Worm (Caenorhabditis elegans) whole organism, L4 larva: ENCODE measurements around the gene ssq-2.

Source experiments
- F26F4.8 ChIP-seq: fragments of 200-800 bp; sonication (Bioruptor generic); conservative IDR thresholded peaks from 2 replicates; pipeline ENCODE4 v1.3.6; 2022; ENCODE audit warnings: missing genetic modification characterization, missing compliant biosample characterization
- F44E2.7 ChIP-seq: fragments of 200-800 bp; sonication (Bioruptor generic); IDR thresholded peaks from 2 replicates; pipeline ENCODE4 v2.1.2; 2022; ENCODE audit warnings: missing genetic modification characterization, missing compliant biosample characterization
- F49E8.2 ChIP-seq: sonication (generic microtip); optimal IDR thresholded peaks from 2 replicates; lab custom pipeline; 2016; ENCODE audit warnings: missing compliant biosample characterization, mild to moderate bottlenecking, missing genetic modification characterization, borderline replicate concordance
- T20F7.1 ChIP-seq: fragments of 200-800 bp; sonication (Bioruptor generic); optimal IDR thresholded peaks from 2 replicates; lab custom pipeline; 2018; ENCODE audit warnings: mild to moderate bottlenecking, missing genetic modification characterization, missing compliant biosample characterization
- T26A8.4 ChIP-seq: fragments of 200-800 bp; sonication (Bioruptor generic); IDR thresholded peaks from 2 replicates; pipeline ENCODE4 v1.3.6; 2022; ENCODE audit warnings: missing genetic modification characterization, missing compliant biosample characterization
- Y105C5A.15 ChIP-seq: fragments of 200-800 bp; sonication (Bioruptor generic); IDR thresholded peaks from 2 replicates; pipeline ENCODE4 v1.3.6; 2022; ENCODE audit warnings: missing genetic modification characterization, missing compliant biosample characterization
- Y48G9A.11 ChIP-seq: fragments of 200-800 bp; sonication (Bioruptor generic); IDR thresholded peaks from 2 replicates; pipeline ENCODE4 v1.3.6; 2022; ENCODE audit warnings: missing genetic modification reagents, missing genetic modification characterization, missing compliant biosample characterization
- Y5F2A.4 ChIP-seq: fragments of 200-800 bp; sonication (Bioruptor generic); optimal IDR thresholded peaks from 2 replicates; lab custom pipeline; 2018; ENCODE audit warnings: mild to moderate bottlenecking, missing genetic modification characterization, missing compliant biosample characterization
- ZK337.2 ChIP-seq: fragments of 200-800 bp; sonication (Bioruptor generic); IDR thresholded peaks from 2 replicates; pipeline ENCODE4 v1.3.6; 2022; ENCODE audit warnings: missing genetic modification reagents, missing genetic modification characterization, missing compliant biosample characterization
- ZK546.5 ChIP-seq, 2 experiments: sonication (generic microtip); optimal IDR thresholded peaks; 2 replicates each; lab custom pipeline; 2017; ENCODE audit warnings: missing biosample characterization in 2 of 2, missing genetic modification characterization in 2 of 2
- arid-1 ChIP-seq: fragments of 200-800 bp; sonication (Bioruptor generic); conservative IDR thresholded peaks from 2 replicates; pipeline ENCODE4 v1.3.6; 2022; ENCODE audit warnings: missing genetic modification reagents, missing genetic modification characterization, missing compliant biosample characterization
- ceh-62 ChIP-seq: sonication (generic microtip); optimal IDR thresholded peaks from 2 replicates; lab custom pipeline; 2017; ENCODE audit warnings: missing biosample characterization, missing genetic modification characterization
- ceh-82 ChIP-seq: sonication (generic microtip); optimal IDR thresholded peaks from 2 replicates; lab custom pipeline; 2017; ENCODE audit warnings: missing biosample characterization, missing genetic modification characterization
- ces-1 ChIP-seq: fragments of 150-350 bp; sonication (generic microtip); optimal IDR thresholded peaks from 4 replicates; lab custom pipeline; 2014; ENCODE audit warnings: missing biosample characterization, missing genetic modification reagents, missing genetic modification characterization
- daf-12 ChIP-seq: fragments of 150-350 bp; optimal IDR thresholded peaks from 2 replicates; lab custom pipeline; 2014; ENCODE audit warnings: missing biosample characterization, missing genetic modification reagents, missing genetic modification characterization
- daf-19 ChIP-seq: fragments of 200-800 bp; sonication (Bioruptor generic); conservative IDR thresholded peaks from 2 replicates; pipeline ENCODE4 v1.3.6; 2022; ENCODE audit warnings: missing genetic modification characterization, missing compliant biosample characterization
- dmd-8 ChIP-seq: fragments of 200-800 bp; sonication (Bioruptor generic); IDR thresholded peaks from 2 replicates; pipeline ENCODE4 v1.3.6; 2022; ENCODE audit warnings: missing genetic modification characterization, missing compliant biosample characterization
- gei-8 ChIP-seq: fragments of 200-800 bp; sonication (Bioruptor generic); optimal IDR thresholded peaks from 2 replicates; lab custom pipeline; 2018; ENCODE audit warnings: mild to moderate bottlenecking, missing genetic modification characterization, missing compliant biosample characterization
- hif-1 ChIP-seq, 2 experiments: sonication (generic microtip); optimal IDR thresholded peaks; 2 replicates each; lab custom pipeline; 2016 to 2017; ENCODE audit warnings: missing compliant biosample characterization in 2 of 2, missing genetic modification characterization in 2 of 2, missing genetic modification reagents in 2 of 2, missing genotype in 2 of 2, mild to moderate bottlenecking in 1 of 2
- hlh-11 ChIP-seq: fragments of 200-800 bp; sonication (Bioruptor generic); optimal IDR thresholded peaks from 2 replicates; lab custom pipeline; 2018; ENCODE audit warnings: mild to moderate bottlenecking, missing genetic modification characterization, missing compliant biosample characterization
- lin-1 ChIP-seq: fragments of 200-800 bp; sonication (Bioruptor generic); IDR thresholded peaks from 2 replicates; pipeline ENCODE4 v1.3.6; 2022; ENCODE audit warnings: missing genetic modification reagents, missing genetic modification characterization, missing compliant biosample characterization
- lin-15B ChIP-seq: fragments of 150-350 bp; sonication (generic microtip); optimal IDR thresholded peaks from 3 replicates; lab custom pipeline; 2014; ENCODE audit warnings: missing biosample characterization, missing genetic modification characterization
- lin-29 ChIP-seq: fragments of 200-800 bp; sonication (Bioruptor generic); IDR thresholded peaks from 2 replicates; pipeline ENCODE4 v1.3.6; 2022; ENCODE audit warnings: missing genetic modification reagents, missing genetic modification characterization, missing compliant biosample characterization
- lin-39 ChIP-seq: fragments of 150-350 bp; optimal IDR thresholded peaks from 2 replicates; lab custom pipeline; 2014; ENCODE audit warnings: missing biosample characterization, missing genetic modification reagents, missing genetic modification characterization
- lir-3 ChIP-seq: sonication (generic microtip); optimal IDR thresholded peaks from 2 replicates; lab custom pipeline; 2016; ENCODE audit warnings: mild to moderate bottlenecking, missing genetic modification characterization, missing compliant biosample characterization
- madf-5 ChIP-seq, 2 experiments: fragments of 200-800 bp; sonication (Bioruptor generic); IDR thresholded peaks; 2 replicates each; pipeline ENCODE4 v1.3.6; 2022; ENCODE audit warnings: missing compliant biosample characterization in 2 of 2, missing genetic modification characterization in 2 of 2
- madf-9 ChIP-seq: fragments of 200-800 bp; sonication (Bioruptor generic); conservative IDR thresholded peaks from 2 replicates; pipeline ENCODE4 v1.3.6; 2022; ENCODE audit warnings: missing genetic modification reagents, missing genetic modification characterization, missing compliant biosample characterization
- mdt-29 ChIP-seq: fragments of 200-800 bp; sonication (Bioruptor generic); IDR thresholded peaks from 2 replicates; pipeline ENCODE4 v1.3.6; 2022; ENCODE audit warnings: missing genetic modification reagents, missing genetic modification characterization, missing compliant biosample characterization
- mep-1 ChIP-seq: fragments of 150-350 bp; sonication (generic microtip); optimal IDR thresholded peaks from 3 replicates; lab custom pipeline; 2014; ENCODE audit warnings: missing biosample characterization, missing genetic modification characterization
- mes-2 ChIP-seq: sonication (generic microtip); optimal IDR thresholded peaks from 2 replicates; lab custom pipeline; 2016; ENCODE audit warnings: missing genotype, mild to moderate bottlenecking, missing genetic modification characterization, missing compliant biosample characterization; ENCODE audit not compliant: poor library complexity, severe bottlenecking
- nhr-111 ChIP-seq: fragments of 200-800 bp; sonication (Bioruptor generic); optimal IDR thresholded peaks from 2 replicates; lab custom pipeline; 2018; ENCODE audit warnings: mild to moderate bottlenecking, missing genetic modification characterization, missing compliant biosample characterization
- nhr-25 ChIP-seq: sonication (generic microtip); optimal IDR thresholded peaks from 2 replicates; lab custom pipeline; 2017; ENCODE audit warnings: missing genetic modification characterization, mild to moderate bottlenecking, missing compliant biosample characterization, antibody characterized with exemption, moderate library complexity, borderline replicate concordance; ENCODE audit not compliant: insufficient read depth
- nhr-41 ChIP-seq: fragments of 200-800 bp; sonication (Bioruptor generic); IDR thresholded peaks from 2 replicates; pipeline ENCODE4 v1.3.6; 2022; ENCODE audit warnings: missing genetic modification reagents, missing genetic modification characterization, missing compliant biosample characterization
- nhr-42 ChIP-seq: fragments of 200-800 bp; sonication (Bioruptor generic); IDR thresholded peaks from 2 replicates; pipeline ENCODE4 v1.3.6; 2022; ENCODE audit warnings: missing genetic modification characterization, missing compliant biosample characterization
- nhr-76 ChIP-seq: fragments of 150-350 bp; optimal IDR thresholded peaks from 2 replicates; lab custom pipeline; 2014; ENCODE audit warnings: missing biosample characterization, missing genetic modification characterization
- pha-4 ChIP-seq, 2 experiments: fragments of 150-350 bp in 1 of 2; fragments of 200-800 bp in 1 of 2; sonication (Bioruptor generic) in 1 of 2; IDR thresholded peaks in 1 of 2; optimal IDR thresholded peaks in 1 of 2; 2 replicates each; pipeline versions ENCODE4 v1.3.6 to Lab custom; 2014 to 2022; ENCODE audit warnings: missing genetic modification characterization in 2 of 2, missing genetic modification reagents in 2 of 2, missing biosample characterization in 1 of 2, missing compliant biosample characterization in 1 of 2
- php-3 ChIP-seq: fragments of 200-800 bp; sonication (Bioruptor generic); IDR thresholded peaks from 2 replicates; pipeline ENCODE4 v1.3.6; 2022; ENCODE audit warnings: missing genetic modification reagents, missing genetic modification characterization, missing compliant biosample characterization
- sdz-12 ChIP-seq: fragments of 200-800 bp; sonication (Bioruptor generic); optimal IDR thresholded peaks from 2 replicates; lab custom pipeline; 2018; ENCODE audit warnings: mild to moderate bottlenecking, missing genetic modification characterization, missing compliant biosample characterization
- skn-1 ChIP-seq: fragments of 150-350 bp; optimal IDR thresholded peaks from 2 replicates; lab custom pipeline; 2014; ENCODE audit warnings: missing biosample characterization, missing genetic modification characterization
- snpc-1.2 ChIP-seq: fragments of 200-800 bp; sonication (Bioruptor generic); IDR thresholded peaks from 2 replicates; pipeline ENCODE4 v1.3.6; 2022; ENCODE audit warnings: missing genetic modification reagents, missing genetic modification characterization, missing compliant biosample characterization
- unc-130 ChIP-seq: sonication (generic microtip); optimal IDR thresholded peaks from 2 replicates; lab custom pipeline; 2016; ENCODE audit warnings: missing genetic modification reagents, missing genetic modification characterization, missing compliant biosample characterization
- unc-39 ChIP-seq: sonication (generic microtip); optimal IDR thresholded peaks from 2 replicates; lab custom pipeline; 2017; ENCODE audit warnings: missing biosample characterization, missing genetic modification characterization
- zfp-3 ChIP-seq: fragments of 200-800 bp; sonication (Bioruptor generic); conservative IDR thresholded peaks from 2 replicates; pipeline ENCODE4 v1.3.6; 2022; ENCODE audit warnings: missing genetic modification reagents, missing genetic modification characterization, missing compliant biosample characterization
- zip-11 ChIP-seq: fragments of 200-800 bp; sonication (Bioruptor generic); IDR thresholded peaks from 2 replicates; pipeline ENCODE4 v1.3.6; 2022; ENCODE audit warnings: missing genetic modification characterization, missing compliant biosample characterization
- ztf-11 ChIP-seq: fragments of 150-350 bp; optimal IDR thresholded peaks from 2 replicates; lab custom pipeline; 2014; ENCODE audit warnings: missing biosample characterization, missing genetic modification characterization

The ssq-2 gene

DNA sequence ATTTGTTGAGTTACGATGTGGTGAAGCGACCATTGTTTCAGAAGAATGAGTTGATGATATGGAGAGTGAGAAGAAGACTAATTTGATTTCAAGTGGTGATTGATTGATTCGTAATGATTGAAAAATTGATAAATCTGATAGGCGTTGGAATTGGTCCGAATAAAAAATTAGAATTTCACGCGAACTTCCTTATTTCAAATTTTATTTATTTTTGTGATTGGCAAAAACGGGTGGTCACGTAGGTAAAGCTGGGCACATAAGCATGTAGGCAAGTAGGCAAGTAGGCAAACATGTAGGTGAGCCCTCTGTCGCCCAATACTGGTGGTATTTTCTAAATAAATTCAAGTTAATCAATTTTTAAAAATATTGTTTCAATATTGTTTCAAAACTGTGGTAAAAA is 37.3 kb downstream of the ssq-2 start, which contains the start of gene C09B9.4:
Gene C09B9.4, minus strand, starts transcription at position 101 of the 400 bp plus-strand sequence.
- TF ChIP-seq nhr-76 (tag; lab: Kevin White, UChicago) (no peak), nhr-41 (GFP tag; lab: Robert Waterston, UW) (no peak), daf-19 (GFP tag; lab: Robert Waterston, UW) (no peak), nhr-42 (GFP tag; lab: Robert Waterston, UW) (no peak), madf-5 (GFP tag; IDR thresholded peaks at IDR 0.05; lab: Robert Waterston, UW) (no peak), ztf-11 (tag; lab: Kevin White, UChicago) (no peak), unc-39 (tag; lab: Kevin White, UChicago) (no peak), mes-2 (tag; lab: Kevin White, UChicago) (no peak), snpc-1.2 (GFP tag; lab: Robert Waterston, UW) (no peak), mep-1 (tag; lab: Kevin White, UChicago) (no peak), daf-12 (no peak)

DNA sequence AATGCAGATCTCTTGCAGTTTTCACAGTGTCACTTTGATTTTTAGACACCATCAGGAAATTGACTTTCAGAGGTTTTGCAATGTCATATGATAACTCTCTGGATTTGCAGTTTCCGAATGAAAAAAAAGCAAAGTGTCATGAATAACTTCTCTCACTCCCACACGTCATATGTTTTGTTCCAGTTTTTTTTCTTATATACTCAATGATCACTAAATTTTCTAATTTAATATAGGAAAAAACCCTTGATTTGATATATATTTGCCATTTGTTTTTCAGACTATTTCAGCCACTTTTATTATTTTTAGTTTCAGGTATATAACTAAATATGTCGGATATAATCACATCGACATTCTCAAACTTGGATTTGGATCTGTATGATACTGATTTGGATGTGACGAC is 41.5 kb downstream of the ssq-2 start, which contains the start of gene C09B9.1:
Gene C09B9.1, plus strand, starts transcription at position 301 of the 400 bp plus-strand sequence.
- TF ChIP-seq dmd-8 (GFP tag; lab: Robert Waterston, UW) (no peak), ceh-82 (tag; lab: Kevin White, UChicago) (no peak), lir-3 (tag; lab: Kevin White, UChicago) (no peak), F26F4.8 (GFP tag; lab: Robert Waterston, UW) (no peak), lin-15B (tag; lab: Kevin White, UChicago) (no peak), nhr-25 (tag; lab: Kevin White, UChicago) (no peak), zip-11 (GFP tag; lab: Robert Waterston, UW) (no peak), F44E2.7 (no peak), ces-1 (GFP tag; lab: Kevin White, UChicago) (no peak), skn-1 (tag; lab: Kevin White, UChicago) (no peak), Y5F2A.4 (GFP tag; lab: Kevin White, UChicago) (no peak), ZK546.5 (tag; optimal IDR thresholded peaks at IDR 0.05; lab: Kevin White, UChicago) (no peak), nhr-111 (GFP tag; lab: Kevin White, UChicago) (no peak)

DNA sequence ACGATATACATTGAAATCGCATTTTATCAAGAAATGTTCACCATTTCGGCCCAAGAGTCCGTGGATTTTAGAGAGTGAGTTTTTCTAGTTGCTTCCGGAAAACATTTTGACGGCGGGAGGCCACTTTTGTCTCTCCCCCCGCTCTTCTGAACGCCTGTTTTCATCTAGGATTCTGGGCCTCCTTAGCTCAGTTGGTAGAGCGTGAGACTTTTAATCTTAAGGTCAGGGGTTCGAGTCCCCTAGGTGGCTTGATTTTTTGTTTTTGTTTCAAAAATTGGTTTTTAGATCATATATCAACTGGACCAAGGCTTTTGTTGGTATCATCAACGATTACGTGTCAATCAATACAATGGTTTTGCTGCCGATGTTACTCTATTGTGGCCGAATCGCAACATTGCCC is 42.8 kb downstream of the ssq-2 start:
- TF ChIP-seq gei-8 (peak; percentile 11), hif-1 (tag; optimal IDR thresholded peaks at IDR 0.05; lab: Kevin White, UChicago) (no peak), madf-5 (GFP tag; IDR thresholded peaks at IDR 0.05; lab: Robert Waterston, UW) (peak; percentile 52 to 87; a peak in 1 of 4 replicates), hlh-11 (tag; lab: Kevin White, UChicago) (no peak), pha-4 (GFP tag; IDR thresholded peaks at IDR 0.05; lab: Robert Waterston, UW) (peak; percentile 82), pha-4 (tag; optimal IDR thresholded peaks at IDR 0.05; lab: Kevin White, UChicago) (no peak), ZK337.2 (GFP tag; lab: Robert Waterston, UW) (0 out of 2 replicates have a peak, but pooled peaks have one; percentile 5), nhr-111 (GFP tag; lab: Kevin White, UChicago) (peak; percentile 30), dmd-8 (GFP tag; lab: Robert Waterston, UW) (peak; percentile 92), F49E8.2 (tag; lab: Kevin White, UChicago) (peak; percentile 32), php-3 (GFP tag; lab: Robert Waterston, UW) (no peak), lin-1 (GFP tag; lab: Robert Waterston, UW) (peak; percentile 61), T20F7.1 (GFP tag; lab: Kevin White, UChicago) (peak; percentile 32), Y48G9A.11 (GFP tag; lab: Robert Waterston, UW) (peak; percentile 76), lin-29 (GFP tag; lab: Robert Waterston, UW) (0 out of 2 replicates have a peak, but pooled peaks have one; percentile 28), daf-19 (GFP tag; lab: Robert Waterston, UW) (0 out of 2 replicates have a peak, but pooled peaks have one; percentile 63), madf-9 (GFP tag; lab: Robert Waterston, UW) (peak; percentile 59; the same call in 1 of the 2 replicates), F26F4.8 (GFP tag; lab: Robert Waterston, UW) (peak; percentile 84), snpc-1.2 (GFP tag; lab: Robert Waterston, UW) (peak; percentile 99), unc-130 (peak; percentile 55), sdz-12 (GFP tag; lab: Kevin White, UChicago) (peak; percentile 8), ceh-62 (tag; lab: Kevin White, UChicago) (no peak), lin-39 (tag; lab: Kevin White, UChicago) (no peak), zfp-3 (GFP tag; lab: Robert Waterston, UW) (peak; percentile 69; the same call in 1 of the 2 replicates), Y105C5A.15 (GFP tag; lab: Robert Waterston, UW) (peak; percentile 58; the same call in 1 of the 2 replicates), mdt-29 (GFP tag; lab: Robert Waterston, UW) (peak; percentile 62; the same call in 1 of the 2 replicates), arid-1 (peak; percentile 80), T26A8.4 (peak; percentile 65), nhr-41 (GFP tag; lab: Robert Waterston, UW) (peak; percentile 77; the same call in 1 of the 2 replicates)
